Fruit fly (Drosophila melanogaster) whole organism, embryonic: ENCODE data around the gene Hrs.
A peak's percentile ranks its signal among the peaks of the same experiment; 100 is the strongest.

Experiments used
- Ada2b ChIP-seq: fragments of 200-800 bp; sonication (Bioruptor generic); IDR thresholded peaks from 2 replicates; pipeline ENCODE4 v1.3.6; 2022; ENCODE audit warnings: missing biosample characterization, missing genetic modification characterization
- Bteb2 ChIP-seq: fragments of 200-800 bp; sonication (Bioruptor generic); optimal IDR thresholded peaks from 2 replicates; lab custom pipeline; 2016; ENCODE audit warnings: missing biosample characterization, missing genetic modification characterization
- CG10209 ChIP-seq: fragments of 200-800 bp; sonication (Bioruptor generic); optimal IDR thresholded peaks from 3 replicates; lab custom pipeline; 2017; ENCODE audit warnings: missing biosample characterization, mild to moderate bottlenecking, missing genetic modification characterization, missing genetic modification reagents
- CG14014 ChIP-seq: fragments of 200-800 bp; sonication (Bioruptor generic); IDR thresholded peaks from 2 replicates; pipeline ENCODE4 v1.3.6; 2022; ENCODE audit warnings: missing biosample characterization, missing genetic modification characterization
- CG14441 ChIP-seq: fragments of 200-800 bp; sonication (Bioruptor generic); IDR thresholded peaks from 2 replicates; pipeline ENCODE4 v1.3.6; 2022; ENCODE audit warnings: missing biosample characterization, missing genetic modification characterization
- CG15514 ChIP-seq: fragments of 200-800 bp; sonication (Bioruptor generic); optimal IDR thresholded peaks from 3 replicates; lab custom pipeline; 2017; ENCODE audit warnings: missing biosample characterization, missing genetic modification characterization, mild to moderate bottlenecking, moderate library complexity, missing genetic modification reagents
- CG15696 ChIP-seq: fragments of 200-800 bp; sonication (Bioruptor generic); optimal IDR thresholded peaks from 2 replicates; lab custom pipeline; 2019; ENCODE audit warnings: missing biosample characterization, mild to moderate bottlenecking, missing genetic modification characterization, moderate library complexity
- CG16779 ChIP-seq: fragments of 200-800 bp; sonication (Bioruptor generic); IDR thresholded peaks from 2 replicates; pipeline ENCODE4 v1.3.6; 2022; ENCODE audit warnings: missing biosample characterization, missing genetic modification characterization
- CG2120 ChIP-seq: fragments of 200-800 bp; sonication (Bioruptor generic); optimal IDR thresholded peaks from 3 replicates; lab custom pipeline; 2016; ENCODE audit warnings: missing biosample characterization, missing genetic modification characterization
- CG3281 ChIP-seq: fragments of 200-800 bp; sonication (Bioruptor generic); optimal IDR thresholded peaks from 3 replicates; lab custom pipeline; 2017; ENCODE audit warnings: missing biosample characterization, mild to moderate bottlenecking, missing genetic modification characterization
- CG4820 ChIP-seq: fragments of 200-800 bp; sonication (Bioruptor generic); optimal IDR thresholded peaks from 3 replicates; lab custom pipeline; 2016; ENCODE audit warnings: missing biosample characterization, missing genetic modification characterization
- CG5245 ChIP-seq: fragments of 200-800 bp; sonication (Bioruptor generic); optimal IDR thresholded peaks from 3 replicates; lab custom pipeline; 2016; ENCODE audit warnings: missing biosample characterization, missing genetic modification characterization
- CG6813 ChIP-seq: fragments of 200-800 bp; sonication (Bioruptor generic); optimal IDR thresholded peaks from 2 replicates; lab custom pipeline; 2017; ENCODE audit warnings: missing biosample characterization, missing genetic modification characterization, mild to moderate bottlenecking, moderate library complexity, missing genetic modification reagents
- CG9817 ChIP-seq: fragments of 200-800 bp; sonication (Bioruptor generic); optimal IDR thresholded peaks from 2 replicates; lab custom pipeline; 2018; ENCODE audit warnings: missing biosample characterization, mild to moderate bottlenecking, missing genetic modification characterization, moderate library complexity
- CoRest ChIP-seq: fragments of 200-800 bp; sonication (Bioruptor generic); optimal IDR thresholded peaks from 3 replicates; lab custom pipeline; 2018; ENCODE audit warnings: missing biosample characterization, mild to moderate bottlenecking, missing genetic modification characterization, moderate library complexity
- D19B ChIP-seq: fragments of 200-800 bp; sonication (Bioruptor generic); optimal IDR thresholded peaks from 2 replicates; lab custom pipeline; 2017; ENCODE audit warnings: missing biosample characterization, mild to moderate bottlenecking, missing genetic modification characterization
- Dip3 ChIP-seq: fragments of 200-800 bp; sonication (Bioruptor generic); optimal IDR thresholded peaks from 3 replicates; lab custom pipeline; 2016; ENCODE audit warnings: missing biosample characterization, missing genetic modification characterization
- E2f2 ChIP-seq: fragments of 200-800 bp; sonication (Bioruptor generic); IDR thresholded peaks from 2 replicates; pipeline ENCODE4 v1.3.6; 2022; ENCODE audit warnings: missing biosample characterization, missing genetic modification characterization
- HLH3B ChIP-seq: fragments of 200-800 bp; sonication (Bioruptor generic); IDR thresholded peaks from 2 replicates; pipeline ENCODE4 v1.3.6; 2022; ENCODE audit warnings: missing biosample characterization, missing genetic modification characterization
- HLH54F ChIP-seq: fragments of 200-800 bp; sonication (Bioruptor generic); optimal IDR thresholded peaks from 3 replicates; lab custom pipeline; 2016; ENCODE audit warnings: missing biosample characterization, missing genetic modification characterization
- Hr51 ChIP-seq, 2 experiments: fragments of 200-800 bp; sonication (Bioruptor generic); optimal IDR thresholded peaks; 2 replicates in 1 of 2; 3 replicates in 1 of 2; lab custom pipeline; 2016 to 2018; ENCODE audit warnings: missing biosample characterization in 2 of 2, missing genetic modification characterization in 2 of 2, mild to moderate bottlenecking in 1 of 2, moderate library complexity in 1 of 2
- Med ChIP-seq: fragments of 200-800 bp; sonication (Bioruptor generic); peaks from one replicate; lab custom pipeline; 2016; ENCODE audit warnings: missing biosample characterization, missing genetic modification characterization, mild to moderate bottlenecking, inconsistent platforms, moderate library complexity
- Oaz ChIP-seq: fragments of 200-800 bp; sonication (Bioruptor generic); IDR thresholded peaks from 2 replicates; pipeline ENCODE4 v1.3.6; 2022; ENCODE audit warnings: missing biosample characterization, missing genetic modification characterization
- Ptx1 ChIP-seq: fragments of 200-800 bp; sonication (Bioruptor generic); IDR thresholded peaks from 2 replicates; pipeline ENCODE4 v1.3.6; 2022; ENCODE audit warnings: missing biosample characterization, missing genetic modification characterization
- Rfx ChIP-seq: fragments of 200-800 bp; sonication (Bioruptor generic); IDR thresholded peaks from 2 replicates; pipeline ENCODE4 v1.3.6; 2022; ENCODE audit warnings: missing biosample characterization, missing genetic modification characterization
- Side ChIP-seq: fragments of 200-800 bp; sonication (Bioruptor generic); optimal IDR thresholded peaks from 2 replicates; lab custom pipeline; 2016; ENCODE audit warnings: missing biosample characterization, missing genetic modification characterization
- abd-A ChIP-seq: fragments of 200-800 bp; sonication (Bioruptor generic); optimal IDR thresholded peaks from 3 replicates; lab custom pipeline; 2019; ENCODE audit warnings: missing biosample characterization, mild to moderate bottlenecking, missing genetic modification characterization, moderate library complexity
- ase ChIP-seq: fragments of 200-800 bp; sonication (Bioruptor generic); IDR thresholded peaks from 3 replicates; pipeline ENCODE4 v1.3.6; 2022; ENCODE audit warnings: missing biosample characterization, missing genetic modification characterization
- az2 ChIP-seq: fragments of 200-800 bp; sonication (Bioruptor generic); optimal IDR thresholded peaks from 3 replicates; lab custom pipeline; 2016; ENCODE audit warnings: missing biosample characterization, missing genetic modification characterization
- ci ChIP-seq: fragments of 200-800 bp; sonication (Bioruptor generic); IDR thresholded peaks from 3 replicates; pipeline ENCODE4 v1.3.6; 2022; ENCODE audit warnings: missing biosample characterization, missing genetic modification characterization
- cwo ChIP-seq: fragments of 200-800 bp; sonication (Bioruptor generic); optimal IDR thresholded peaks from 3 replicates; lab custom pipeline; 2017; ENCODE audit warnings: missing biosample characterization, missing genetic modification characterization, mild to moderate bottlenecking, moderate library complexity, missing genetic modification reagents
- dmrt99B ChIP-seq: fragments of 200-800 bp; sonication (Bioruptor generic); optimal IDR thresholded peaks from 2 replicates; lab custom pipeline; 2018; ENCODE audit warnings: missing biosample characterization, mild to moderate bottlenecking, missing genetic modification characterization, moderate library complexity
- dpn ChIP-seq, 2 experiments: fragments of 200-800 bp; sonication (Bioruptor generic); optimal IDR thresholded peaks; 3 replicates each; lab custom pipeline; 2016; ENCODE audit warnings: missing biosample characterization in 2 of 2, missing genetic modification characterization in 2 of 2
- grn ChIP-seq: fragments of 200-800 bp; sonication (Bioruptor generic); optimal IDR thresholded peaks from 3 replicates; lab custom pipeline; 2017; ENCODE audit warnings: missing biosample characterization, missing genetic modification characterization
- lab ChIP-seq: fragments of 200-800 bp; sonication (Bioruptor generic); optimal IDR thresholded peaks from 3 replicates; lab custom pipeline; 2017; ENCODE audit warnings: missing biosample characterization, missing genetic modification characterization, mild to moderate bottlenecking, moderate library complexity, missing genetic modification reagents
- nerfin-1 ChIP-seq: fragments of 200-800 bp; sonication (Bioruptor generic); optimal IDR thresholded peaks from 3 replicates; lab custom pipeline; 2019; ENCODE audit warnings: missing biosample characterization, mild to moderate bottlenecking, missing genetic modification characterization, moderate library complexity
- prd ChIP-seq, 3 experiments: fragments of >200 bp in 2 of 3; fragments of 200-800 bp in 1 of 3; sonication (Bioruptor generic) in 1 of 3; optimal IDR thresholded peaks in 2 of 3; IDR thresholded peaks in 1 of 3; 2 replicates in 2 of 3; 3 replicates in 1 of 3; pipeline versions ENCODE4 v1.3.6 to Lab custom; 2017 to 2022; ENCODE audit warnings: missing biosample characterization in 1 of 3, missing genetic modification characterization in 1 of 3
- psq ChIP-seq: fragments of 200-800 bp; sonication (Bioruptor generic); optimal IDR thresholded peaks from 2 replicates; lab custom pipeline; 2017; ENCODE audit warnings: missing biosample characterization, missing genetic modification characterization
- sens ChIP-seq: fragments of 200-800 bp; sonication (Bioruptor generic); peaks from one replicate; lab custom pipeline; 2016; ENCODE audit warnings: missing biosample characterization, missing genetic modification characterization
- ssp ChIP-seq: fragments of 200-800 bp; sonication (Bioruptor generic); IDR thresholded peaks from 2 replicates; pipeline ENCODE4 v1.3.6; 2022; ENCODE audit warnings: missing biosample characterization, missing genetic modification characterization
- tll ChIP-seq, 2 experiments: fragments of 200-800 bp in 1 of 2; fragments of >200 bp in 1 of 2; sonication (Bioruptor generic) in 1 of 2; optimal IDR thresholded peaks; 2 replicates each; lab custom pipeline; 2017 to 2019; ENCODE audit warnings: missing biosample characterization in 2 of 2, missing genetic modification characterization in 2 of 2, mild to moderate bottlenecking in 1 of 2, moderate library complexity in 1 of 2
- vnd ChIP-seq: fragments of 200-800 bp; sonication (Bioruptor generic); IDR thresholded peaks from 3 replicates; pipeline ENCODE4 v1.3.6; 2022; ENCODE audit warnings: missing biosample characterization, missing genetic modification characterization; ENCODE audit not compliant: partially characterized antibody
- zen2 ChIP-seq: fragments of 200-800 bp; sonication (Bioruptor generic); IDR thresholded peaks from 3 replicates; pipeline ENCODE4 v1.3.6; 2022; ENCODE audit warnings: missing biosample characterization, missing genetic modification characterization; ENCODE audit not compliant: partially characterized antibody
- zfh1 ChIP-seq: fragments of 200-800 bp; sonication (Bioruptor generic); IDR thresholded peaks from 3 replicates; pipeline ENCODE4 v1.3.6; 2022; ENCODE audit warnings: missing biosample characterization, missing genetic modification characterization

The Hrs gene

dm6 chr2L:2720368-2720767 is 19.4 kb upstream of the Hrs start (continued):
- TF ChIP-seq vnd (GFP tag; lab: Robert Waterston, UW) (no peak), Ptx1 (peak; percentile 41), az2 (no peak), tll (GFP tag; optimal IDR thresholded peaks at IDR 0.05; lab: Kevin White, UChicago) (no peak), ase (GFP tag; lab: Robert Waterston, UW) (0 out of 3 replicates have a peak, but pooled peaks have one; percentile 38), CG14014 (GFP tag; lab: Robert Waterston, UW) (peak; percentile 44; the same call in 1 of the 2 replicates), Ada2b (GFP tag; lab: Robert Waterston, UW) (peak; percentile 33; the same call in 1 of the 2 replicates), Oaz (GFP tag; lab: Robert Waterston, UW) (0 out of 2 replicates have a peak, but pooled peaks have one; percentile 40), CG15514 (peak; percentile 10), CG6813 (no peak), E2f2 (0 out of 2 replicates have a peak, but pooled peaks have one; percentile 9), CG4820 (GFP tag; lab: Kevin White, UChicago) (no peak), HLH3B (GFP tag; lab: Robert Waterston, UW) (0 out of 2 replicates have a peak, but pooled peaks have one; percentile 5), dpn (GFP tag; optimal IDR thresholded peaks at IDR 0.05; lab: Kevin White, UChicago) (peak in 1 of 2 experiments; percentile 12), dmrt99B (tag; lab: Kevin White, UChicago) (peak; percentile 7), CG10209 (GFP tag; lab: Kevin White, UChicago) (peak; percentile 6), Rfx (peak; percentile 40; the same call in 1 of the 2 replicates), CG14441 (GFP tag; lab: Robert Waterston, UW) (0 out of 2 replicates have a peak, but pooled peaks have one; percentile 33), CG15696 (no peak), prd (optimal IDR thresholded peaks at IDR 0.05; lab: Kevin White, UChicago) (no peak), prd (GFP tag; IDR thresholded peaks at IDR 0.05; lab: Robert Waterston, UW) (peak; percentile 26; the same call in 1 of the 3 replicates), Med (GFP tag; lab: Kevin White, UChicago) (peak; percentile 63), cwo (GFP tag; lab: Kevin White, UChicago) (peak; percentile 10), D19B (GFP tag; lab: Kevin White, UChicago) (no peak), Bteb2 (GFP tag; lab: Kevin White, UChicago) (no peak), sens (peak; percentile 69), CG16779 (no peak), zen2 (GFP tag; lab: Robert Waterston, UW) (no peak), HLH54F (GFP tag; lab: Kevin White, UChicago) (peak; percentile 9), Dip3 (GFP tag; lab: Kevin White, UChicago) (peak; percentile 18), ssp (0 out of 2 replicates have a peak, but pooled peaks have one; percentile 9), Side (GFP tag; lab: Kevin White, UChicago) (peak; percentile 7), CG3281 (peak; percentile 8), psq (GFP tag; lab: Kevin White, UChicago) (no peak), CG5245 (no peak), abd-A (peak; percentile 10), lab (GFP tag; lab: Kevin White, UChicago) (peak; percentile 51), CoRest (tag; lab: Kevin White, UChicago) (peak; percentile 10), Hr51 (GFP tag; optimal IDR thresholded peaks at IDR 0.05; lab: Kevin White, UChicago) (peak in 1 of 2 experiments; percentile 41), ci (GFP tag; lab: Robert Waterston, UW) (peak; percentile 39; the same call in 1 of the 3 replicates), CG9817 (tag; lab: Kevin White, UChicago) (peak; percentile 27), zfh1 (GFP tag; lab: Robert Waterston, UW) (0 out of 3 replicates have a peak, but pooled peaks have one; percentile 22), grn (no peak), CG2120 (GFP tag; lab: Kevin White, UChicago) (peak; percentile 60), nerfin-1 (tag; lab: Kevin White, UChicago) (no peak)
- TF ChIP-seq, all 482 proteins: peak for 68
